Fruit fly (Drosophila melanogaster) whole organism, embryonic: ENCODE measurements around the gene Srpk79D.

Experiments used
- Aef1 ChIP-seq: fragments of 200-800 bp; sonication (Bioruptor generic); IDR thresholded peaks from 3 replicates; pipeline ENCODE4 v1.3.6; 2022; ENCODE audit warnings: missing biosample characterization, missing genetic modification characterization
- CG10321 ChIP-seq: fragments of 200-800 bp; sonication (Bioruptor generic); IDR thresholded peaks from 2 replicates; pipeline ENCODE4 v1.3.6; 2022; ENCODE audit warnings: missing biosample characterization, missing genetic modification characterization
- CG10565 ChIP-seq: fragments of 200-800 bp; sonication (Bioruptor generic); optimal IDR thresholded peaks from 3 replicates; lab custom pipeline; 2016; ENCODE audit warnings: missing biosample characterization, mild to moderate bottlenecking, missing genetic modification characterization
- CG11695 ChIP-seq: fragments of 200-800 bp; sonication (Bioruptor generic); IDR thresholded peaks from 3 replicates; pipeline ENCODE4 v1.3.6; 2022; ENCODE audit warnings: missing biosample characterization, missing genetic modification characterization
- CG12071 ChIP-seq: fragments of 200-800 bp; sonication (Bioruptor generic); optimal IDR thresholded peaks from 3 replicates; lab custom pipeline; 2018; ENCODE audit warnings: missing biosample characterization, mild to moderate bottlenecking, missing genetic modification characterization
- CG1233 ChIP-seq: fragments of 200-800 bp; sonication (Bioruptor generic); optimal IDR thresholded peaks from 4 replicates; lab custom pipeline; 2018; ENCODE audit warnings: missing biosample characterization, mild to moderate bottlenecking, missing genetic modification characterization
- CG13624 ChIP-seq: fragments of 200-800 bp; sonication (Bioruptor generic); optimal IDR thresholded peaks from 2 replicates; lab custom pipeline; 2016; ENCODE audit warnings: missing biosample characterization, missing genetic modification characterization
- CG15601 ChIP-seq: fragments of 200-800 bp; sonication (Bioruptor generic); optimal IDR thresholded peaks from 3 replicates; lab custom pipeline; 2019; ENCODE audit warnings: missing biosample characterization, mild to moderate bottlenecking, missing genetic modification characterization, moderate library complexity
- CG1832 ChIP-seq: fragments of 200-800 bp; sonication (Bioruptor generic); optimal IDR thresholded peaks from 2 replicates; lab custom pipeline; 2017; ENCODE audit warnings: missing biosample characterization, mild to moderate bottlenecking, missing genetic modification characterization, inconsistent platforms
- CG18619 ChIP-seq: fragments of 200-800 bp; sonication (Bioruptor generic); optimal IDR thresholded peaks from 3 replicates; lab custom pipeline; 2017; ENCODE audit warnings: missing biosample characterization, mild to moderate bottlenecking, missing genetic modification characterization
- CG2120 ChIP-seq: fragments of 200-800 bp; sonication (Bioruptor generic); optimal IDR thresholded peaks from 3 replicates; lab custom pipeline; 2016; ENCODE audit warnings: missing biosample characterization, missing genetic modification characterization
- CG30431 ChIP-seq: fragments of 200-800 bp; sonication (Bioruptor generic); optimal IDR thresholded peaks from 2 replicates; lab custom pipeline; 2017; ENCODE audit warnings: missing biosample characterization, missing genetic modification characterization
- CG32767 ChIP-seq: fragments of 200-800 bp; sonication (Bioruptor generic); IDR thresholded peaks from 2 replicates; pipeline ENCODE4 v1.3.6; 2022; ENCODE audit warnings: missing biosample characterization, missing genetic modification characterization
- CG33213 ChIP-seq: fragments of 200-800 bp; sonication (Bioruptor generic); optimal IDR thresholded peaks from 3 replicates; lab custom pipeline; 2016; ENCODE audit warnings: missing biosample characterization, missing genetic modification characterization
- CG3407 ChIP-seq: fragments of 200-800 bp; sonication (Bioruptor generic); optimal IDR thresholded peaks from 2 replicates; lab custom pipeline; 2018; ENCODE audit warnings: missing biosample characterization, mild to moderate bottlenecking, missing genetic modification characterization
- CG3847 ChIP-seq: fragments of 200-800 bp; sonication (Bioruptor generic); IDR thresholded peaks from 2 replicates; pipeline ENCODE4 v1.3.6; 2022; ENCODE audit warnings: missing biosample characterization, missing genetic modification characterization
- CG43689 ChIP-seq: fragments of 200-800 bp; sonication (Bioruptor generic); IDR thresholded peaks from 2 replicates; pipeline ENCODE4 v1.3.6; 2022; ENCODE audit warnings: missing biosample characterization, missing genetic modification characterization
- CG6175 ChIP-seq: fragments of 200-800 bp; sonication (Bioruptor generic); IDR thresholded peaks from 3 replicates; pipeline ENCODE4 v1.3.6; 2022; ENCODE audit warnings: missing biosample characterization, missing genetic modification characterization
- CG6272 ChIP-seq: fragments of 200-800 bp; sonication (Bioruptor generic); IDR thresholded peaks from 2 replicates; pipeline ENCODE4 v1.3.6; 2022; ENCODE audit warnings: missing biosample characterization, missing genetic modification characterization
- CG6689 ChIP-seq: fragments of 200-800 bp; sonication (Bioruptor generic); IDR thresholded peaks from 2 replicates; pipeline ENCODE4 v1.3.6; 2022; ENCODE audit warnings: missing biosample characterization, missing genetic modification characterization
- CG7357 ChIP-seq: fragments of 200-800 bp; sonication (Bioruptor generic); IDR thresholded peaks from 3 replicates; pipeline ENCODE4 v1.3.6; 2022; ENCODE audit warnings: missing biosample characterization, missing genetic modification characterization
- CG8388 ChIP-seq: fragments of 200-800 bp; sonication (Bioruptor generic); optimal IDR thresholded peaks from 2 replicates; lab custom pipeline; 2019; ENCODE audit warnings: missing biosample characterization, mild to moderate bottlenecking, missing genetic modification characterization, moderate library complexity
- CG9215 ChIP-seq: fragments of 200-800 bp; sonication (Bioruptor generic); IDR thresholded peaks from 2 replicates; pipeline ENCODE4 v1.3.6; 2022; ENCODE audit warnings: missing biosample characterization, missing genetic modification characterization
- CG9437 ChIP-seq: fragments of 200-800 bp; sonication (Bioruptor generic); optimal IDR thresholded peaks from 2 replicates; lab custom pipeline; 2018; ENCODE audit warnings: missing biosample characterization, mild to moderate bottlenecking, missing genetic modification characterization
- CG9876 ChIP-seq: fragments of 200-800 bp; sonication (Bioruptor generic); optimal IDR thresholded peaks from 2 replicates; lab custom pipeline; 2016; ENCODE audit warnings: missing biosample characterization, missing genetic modification characterization
- CTCF ChIP-seq: fragments of 200-800 bp; sonication (Bioruptor generic); optimal IDR thresholded peaks from 2 replicates; lab custom pipeline; 2017; ENCODE audit warnings: missing biosample characterization, mild to moderate bottlenecking, missing genetic modification characterization, moderate library complexity
- Camta ChIP-seq: fragments of 200-800 bp; sonication (Bioruptor generic); optimal IDR thresholded peaks from 2 replicates; lab custom pipeline; 2016; ENCODE audit warnings: missing biosample characterization, missing genetic modification characterization
- Dip3 ChIP-seq: fragments of 200-800 bp; sonication (Bioruptor generic); optimal IDR thresholded peaks from 3 replicates; lab custom pipeline; 2016; ENCODE audit warnings: missing biosample characterization, missing genetic modification characterization
- Drgx ChIP-seq: fragments of 200-800 bp; sonication (Bioruptor generic); IDR thresholded peaks from 2 replicates; pipeline ENCODE4 v1.3.6; 2022; ENCODE audit warnings: missing biosample characterization, missing genetic modification characterization
- E2f1 ChIP-seq: fragments of 200-800 bp; sonication (Bioruptor generic); IDR thresholded peaks from 2 replicates; pipeline ENCODE4 v1.3.6; 2022; ENCODE audit warnings: missing biosample characterization, missing genetic modification characterization
- Ets65A ChIP-seq: fragments of 200-800 bp; sonication (Bioruptor generic); peaks from one replicate; lab custom pipeline; 2016; ENCODE audit warnings: missing biosample characterization, missing genetic modification characterization
- HLH54F ChIP-seq: fragments of 200-800 bp; sonication (Bioruptor generic); optimal IDR thresholded peaks from 3 replicates; lab custom pipeline; 2016; ENCODE audit warnings: missing biosample characterization, missing genetic modification characterization
- Hand ChIP-seq: fragments of 200-800 bp; sonication (Bioruptor generic); optimal IDR thresholded peaks from 2 replicates; lab custom pipeline; 2017; ENCODE audit warnings: mild to moderate bottlenecking, missing biosample characterization, missing genetic modification reagents, missing genetic modification characterization
- Hr39 ChIP-seq: fragments of >200 bp; optimal IDR thresholded peaks from 2 replicates; lab custom pipeline; 2017
- Hr51 ChIP-seq, 2 experiments: fragments of 200-800 bp; sonication (Bioruptor generic); optimal IDR thresholded peaks; 2 replicates in 1 of 2; 3 replicates in 1 of 2; lab custom pipeline; 2016 to 2018; ENCODE audit warnings: missing biosample characterization in 2 of 2, missing genetic modification characterization in 2 of 2, mild to moderate bottlenecking in 1 of 2, moderate library complexity in 1 of 2
- Mrtf ChIP-seq: fragments of 200-800 bp; sonication (Bioruptor generic); IDR thresholded peaks from 3 replicates; pipeline ENCODE4 v1.3.6; 2022; ENCODE audit warnings: missing biosample characterization, missing genetic modification characterization
- Ptx1 ChIP-seq: fragments of 200-800 bp; sonication (Bioruptor generic); IDR thresholded peaks from 2 replicates; pipeline ENCODE4 v1.3.6; 2022; ENCODE audit warnings: missing biosample characterization, missing genetic modification characterization
- ase ChIP-seq: fragments of 200-800 bp; sonication (Bioruptor generic); IDR thresholded peaks from 3 replicates; pipeline ENCODE4 v1.3.6; 2022; ENCODE audit warnings: missing biosample characterization, missing genetic modification characterization
- bab2 ChIP-seq: fragments of 200-800 bp; sonication (Bioruptor generic); optimal IDR thresholded peaks from 2 replicates; lab custom pipeline; 2016; ENCODE audit warnings: missing biosample characterization, missing genetic modification characterization
- bsh ChIP-seq, 2 experiments: fragments of 200-800 bp; sonication (Bioruptor generic); optimal IDR thresholded peaks; 2 replicates each; lab custom pipeline; 2017 to 2018; ENCODE audit warnings: mild to moderate bottlenecking in 2 of 2, missing biosample characterization in 2 of 2, missing genetic modification characterization in 2 of 2, moderate library complexity in 1 of 2
- crol ChIP-seq: fragments of 200-800 bp; sonication (Bioruptor generic); IDR thresholded peaks from 2 replicates; pipeline ENCODE4 v1.3.6; 2022; ENCODE audit warnings: missing biosample characterization, missing genetic modification characterization
- dysf ChIP-seq: fragments of 200-800 bp; sonication (Bioruptor generic); IDR thresholded peaks from 3 replicates; pipeline ENCODE4 v1.3.6; 2022; ENCODE audit warnings: missing biosample characterization, missing genetic modification characterization
- fd96Cb ChIP-seq: fragments of 200-800 bp; sonication (Bioruptor generic); optimal IDR thresholded peaks from 2 replicates; lab custom pipeline; 2018; ENCODE audit warnings: missing biosample characterization, mild to moderate bottlenecking, missing genetic modification characterization, moderate library complexity
- ind ChIP-seq: fragments of 200-800 bp; sonication (Bioruptor generic); optimal IDR thresholded peaks from 3 replicates; lab custom pipeline; 2016; ENCODE audit warnings: missing biosample characterization, missing genetic modification characterization
- jumu ChIP-seq: fragments of 200-800 bp; sonication (Bioruptor generic); optimal IDR thresholded peaks from 3 replicates; lab custom pipeline; 2016; ENCODE audit warnings: missing biosample characterization, missing genetic modification characterization
- kah ChIP-seq: fragments of 200-800 bp; sonication (Bioruptor generic); optimal IDR thresholded peaks from 2 replicates; lab custom pipeline; 2018; ENCODE audit warnings: missing biosample characterization, mild to moderate bottlenecking, missing genetic modification characterization
- pan ChIP-seq, 4 experiments: fragments of >200 bp in 3 of 4; fragments of 200-800 bp in 1 of 4; sonication (Bioruptor generic) in 1 of 4; optimal IDR thresholded peaks in 3 of 4; IDR thresholded peaks in 1 of 4; 2 replicates each; pipeline versions ENCODE4 v1.3.6 to Lab custom; 2017 to 2022; ENCODE audit warnings: missing biosample characterization in 2 of 4, missing genetic modification characterization in 2 of 4, mixed read lengths in 1 of 4
- seq ChIP-seq: fragments of 200-800 bp; sonication (Bioruptor generic); IDR thresholded peaks from 2 replicates; pipeline ENCODE4 v1.3.6; 2022; ENCODE audit warnings: missing biosample characterization, missing genetic modification characterization
- slbo ChIP-seq: fragments of 200-800 bp; sonication (Bioruptor generic); IDR thresholded peaks from 2 replicates; pipeline ENCODE4 v1.3.6; 2022; ENCODE audit warnings: missing biosample characterization, missing genetic modification characterization
- trh ChIP-seq: fragments of 200-800 bp; sonication (Bioruptor generic); optimal IDR thresholded peaks from 2 replicates; lab custom pipeline; 2016; ENCODE audit warnings: missing biosample characterization, missing genetic modification characterization
- zf30C ChIP-seq: fragments of 200-800 bp; sonication (Bioruptor generic); optimal IDR thresholded peaks from 3 replicates; lab custom pipeline; 2018; ENCODE audit warnings: missing biosample characterization, mild to moderate bottlenecking, missing genetic modification characterization
- zfh2 ChIP-seq: fragments of 200-800 bp; sonication (Bioruptor generic); optimal IDR thresholded peaks from 2 replicates; lab custom pipeline; 2016; ENCODE audit warnings: missing biosample characterization, missing genetic modification characterization

Gene Srpk79D

dm6 chr3L:22277186-22277585 is 3.4 kb downstream of the Srpk79D start (continued):
- peak in 1 of 2 experiments; percentile 8 for TF ChIP-seq Hr51 (GFP tag; optimal IDR thresholded peaks at IDR 0.05; lab: Kevin White, UChicago)
- TF ChIP-seq CG9437: peak; percentile 11
- TF ChIP-seq CG43689 (GFP tag; lab: Robert Waterston, UW): no peak
- TF ChIP-seq CG9215 (GFP tag; lab: Robert Waterston, UW): peak; percentile 52
- TF ChIP-seq zf30C (GFP tag; lab: Kevin White, UChicago): peak; percentile 12
- TF ChIP-seq Dip3 (GFP tag; lab: Kevin White, UChicago): peak; percentile 48
- peak; percentile 48 for TF ChIP-seq ind (GFP tag; lab: Kevin White, UChicago)
- peak; percentile 34; the same call in 1 of the 2 replicates for TF ChIP-seq E2f1 (GFP tag; lab: Robert Waterston, UW)
- TF ChIP-seq CG33213: no peak
- TF ChIP-seq pan (optimal IDR thresholded peaks at IDR 0.05; lab: Kevin White, UChicago): no peak
- peak in 1 of 2 experiments; percentile 66 for TF ChIP-seq pan (GFP tag; optimal IDR thresholded peaks at IDR 0.05 in 1 of 2, IDR thresholded peaks at IDR 0.05 in 1 of 2)
- no peak for TF ChIP-seq CG8388 (GFP tag; lab: Kevin White, UChicago)
- TF ChIP-seq Aef1 (GFP tag; lab: Robert Waterston, UW): peak; percentile 65
- peak; percentile 91 for TF ChIP-seq Ets65A (GFP tag; lab: Kevin White, UChicago)
- TF ChIP-seq Drgx (GFP tag; lab: Robert Waterston, UW): peak; percentile 68
- 0 out of 3 replicates have a peak, but pooled peaks have one; percentile 8 for TF ChIP-seq CG6175 (GFP tag; lab: Robert Waterston, UW)
- peak; percentile 52 for TF ChIP-seq CG2120
- peak; percentile 13 for TF ChIP-seq Camta (GFP tag; lab: Kevin White, UChicago)
- TF ChIP-seq CG13624 (GFP tag; lab: Kevin White, UChicago): peak; percentile 32
- peak; percentile 40 for TF ChIP-seq HLH54F
- TF ChIP-seq trh (GFP tag; lab: Kevin White, UChicago): peak; percentile 6
- TF ChIP-seq CG11695: peak; percentile 67; the same call in 2 of the 3 replicates
- peak; percentile 47 for TF ChIP-seq CG6689
- TF ChIP-seq zfh2 (GFP tag; lab: Kevin White, UChicago): peak; percentile 39
- peak; percentile 60 for TF ChIP-seq slbo
- peak; percentile 27 for TF ChIP-seq CG30431 (GFP tag; lab: Kevin White, UChicago)
- no peak for TF ChIP-seq CG1832 (GFP tag; lab: Kevin White, UChicago)
- peak; percentile 35 for TF ChIP-seq CG9876 (GFP tag; lab: Kevin White, UChicago)
- TF ChIP-seq kah (GFP tag; lab: Kevin White, UChicago): no peak
- TF ChIP-seq CG3407 (GFP tag; lab: Kevin White, UChicago): no peak
- TF ChIP-seq CG12071 (GFP tag; lab: Kevin White, UChicago): peak; percentile 24
- TF ChIP-seq CG32767 (GFP tag; lab: Robert Waterston, UW): peak; percentile 34; the same call in 1 of the 2 replicates
- TF ChIP-seq jumu: peak; percentile 16
- no peak for TF ChIP-seq CG10321
- peak; percentile 56 for TF ChIP-seq fd96Cb (tag; lab: Kevin White, UChicago)
- no peak for TF ChIP-seq Hr39 (lab: Kevin White, UChicago)
- peak; percentile 44; the same call in 1 of the 2 replicates for TF ChIP-seq seq (GFP tag; lab: Robert Waterston, UW)
- no peak for TF ChIP-seq Hand (GFP tag; lab: Kevin White, UChicago)
- no peak for TF ChIP-seq CTCF
- peak; percentile 48 for TF ChIP-seq CG6272 (GFP tag; lab: Robert Waterston, UW)
- TF ChIP-seq CG1233 (GFP tag; lab: Kevin White, UChicago): peak; percentile 21
- TF ChIP-seq bsh (GFP tag; optimal IDR thresholded peaks at IDR 0.05; lab: Kevin White, UChicago): peak in 1 of 2 experiments; percentile 30
- peak; percentile 49; the same call in 2 of the 3 replicates for TF ChIP-seq CG7357 (GFP tag; lab: Robert Waterston, UW)
- TF ChIP-seq CG15601: no peak
- no peak for TF ChIP-seq CG10565 (GFP tag; lab: Kevin White, UChicago)
- peak; percentile 67; the same call in 1 of the 3 replicates for TF ChIP-seq Mrtf (GFP tag; lab: Robert Waterston, UW)
- 0 out of 3 replicates have a peak, but pooled peaks have one; percentile 15 for TF ChIP-seq ase (GFP tag; lab: Robert Waterston, UW)
- TF ChIP-seq CG3847 (GFP tag; lab: Robert Waterston, UW): peak; percentile 47
- TF ChIP-seq Ptx1 (GFP tag; lab: Robert Waterston, UW): peak; percentile 71
- peak; percentile 69 for TF ChIP-seq dysf (GFP tag; lab: Robert Waterston, UW)
- peak; percentile 50 for TF ChIP-seq crol (GFP tag; lab: Robert Waterston, UW)
- peak; percentile 32 for TF ChIP-seq CG18619
- TF ChIP-seq bab2 (GFP tag; lab: Kevin White, UChicago): peak; percentile 24
